Worm (Caenorhabditis elegans) whole organism, mixed stage, embryonic: ENCODE results near the gene scc-2.

ENCODE experiments used
- M03D4.4 ChIP-seq: sonication (generic microtip); optimal IDR thresholded peaks from 2 replicates; lab custom pipeline; 2017; ENCODE audit warnings: mild to moderate bottlenecking, missing genetic modification characterization, missing compliant biosample characterization
- bed-3 ChIP-seq: fragments of 200-800 bp; sonication (Bioruptor generic); optimal IDR thresholded peaks from 3 replicates; lab custom pipeline; 2018; ENCODE audit warnings: mild to moderate bottlenecking, missing genetic modification characterization, moderate library complexity, missing compliant biosample characterization
- blmp-1 ChIP-seq: fragments of 150-350 bp; optimal IDR thresholded peaks from 2 replicates; lab custom pipeline; 2014; ENCODE audit warnings: missing biosample characterization, missing genetic modification characterization
- ceh-39 ChIP-seq: fragments of 150-350 bp; optimal IDR thresholded peaks from 2 replicates; lab custom pipeline; 2014; ENCODE audit warnings: missing biosample characterization, missing genetic modification characterization
- ceh-43 ChIP-seq: fragments of 200-800 bp; sonication (Bioruptor generic); optimal IDR thresholded peaks from 2 replicates; lab custom pipeline; 2018; ENCODE audit warnings: mild to moderate bottlenecking, missing genetic modification characterization, moderate library complexity, missing compliant biosample characterization
- ces-1 ChIP-seq: fragments of 150-350 bp; optimal IDR thresholded peaks from 2 replicates; lab custom pipeline; 2014; ENCODE audit warnings: missing biosample characterization, missing genetic modification reagents, missing genetic modification characterization
- cnd-1 ChIP-seq: fragments of 200-800 bp; sonication (Bioruptor generic); optimal IDR thresholded peaks from 2 replicates; lab custom pipeline; 2018; ENCODE audit warnings: mild to moderate bottlenecking, missing genetic modification characterization, missing compliant biosample characterization
- drap-1 ChIP-seq: fragments of 200-800 bp; sonication (Bioruptor generic); optimal IDR thresholded peaks from 3 replicates; lab custom pipeline; 2018; ENCODE audit warnings: mild to moderate bottlenecking, missing genetic modification characterization, missing compliant biosample characterization
- elt-3 ChIP-seq: fragments of 150-350 bp; optimal IDR thresholded peaks from 2 replicates; lab custom pipeline; 2014; ENCODE audit warnings: missing biosample characterization, missing genetic modification characterization
- hlh-1 ChIP-seq: fragments of 150-350 bp; optimal IDR thresholded peaks from 2 replicates; lab custom pipeline; 2014; ENCODE audit warnings: missing biosample characterization, missing genetic modification reagents, missing genetic modification characterization
- lin-13 ChIP-seq: fragments of 150-350 bp; optimal IDR thresholded peaks from 2 replicates; lab custom pipeline; 2014; ENCODE audit warnings: missing biosample characterization, missing genetic modification characterization
- lsy-2 ChIP-seq: fragments of 150-350 bp; optimal IDR thresholded peaks from 2 replicates; lab custom pipeline; 2014; ENCODE audit warnings: missing biosample characterization, missing genetic modification characterization
- mab-5 ChIP-seq: fragments of 150-350 bp; optimal IDR thresholded peaks from 2 replicates; lab custom pipeline; 2014; ENCODE audit warnings: missing biosample characterization, missing genetic modification characterization
- mep-1 ChIP-seq: fragments of 150-350 bp; optimal IDR thresholded peaks from 2 replicates; lab custom pipeline; 2017; ENCODE audit warnings: missing biosample characterization, missing genetic modification reagents, missing genetic modification characterization, inconsistent platforms
- mls-2 ChIP-seq: sonication (generic microtip); optimal IDR thresholded peaks from 2 replicates; lab custom pipeline; 2016; ENCODE audit warnings: mild to moderate bottlenecking, missing genetic modification characterization, moderate library complexity, missing compliant biosample characterization
- nhr-12 ChIP-seq: fragments of 150-350 bp; optimal IDR thresholded peaks from 2 replicates; lab custom pipeline; 2014; ENCODE audit warnings: missing biosample characterization, missing genetic modification characterization
- nhr-2 ChIP-seq: fragments of 150-350 bp; optimal IDR thresholded peaks from 2 replicates; lab custom pipeline; 2014; ENCODE audit warnings: missing biosample characterization, missing genetic modification characterization
- nhr-237 ChIP-seq: fragments of 150-350 bp; optimal IDR thresholded peaks from 2 replicates; lab custom pipeline; 2014; ENCODE audit warnings: missing biosample characterization, missing genetic modification characterization
- nhr-28 ChIP-seq: fragments of 150-350 bp; optimal IDR thresholded peaks from 2 replicates; lab custom pipeline; 2014; ENCODE audit warnings: missing biosample characterization, missing genetic modification characterization
- nhr-76 ChIP-seq: sonication (generic microtip); optimal IDR thresholded peaks from 2 replicates; lab custom pipeline; 2017; ENCODE audit warnings: missing biosample characterization, missing genetic modification characterization
- pha-4 ChIP-seq: fragments of 150-350 bp; optimal IDR thresholded peaks from 2 replicates; lab custom pipeline; 2018; ENCODE audit warnings: missing biosample characterization, missing genetic modification reagents, missing genetic modification characterization
- sem-2 ChIP-seq: fragments of 200-800 bp; sonication (Bioruptor generic); optimal IDR thresholded peaks from 2 replicates; lab custom pipeline; 2018; ENCODE audit warnings: mild to moderate bottlenecking, missing genetic modification characterization, missing compliant biosample characterization
- sptf-1 ChIP-seq: sonication (generic microtip); optimal IDR thresholded peaks from 2 replicates; lab custom pipeline; 2017; ENCODE audit warnings: mild to moderate bottlenecking, missing genetic modification characterization, moderate library complexity, missing compliant biosample characterization
- tbx-8 ChIP-seq: fragments of 200-800 bp; sonication (Bioruptor generic); optimal IDR thresholded peaks from 2 replicates; lab custom pipeline; 2018; ENCODE audit warnings: mild to moderate bottlenecking, missing genetic modification characterization, moderate library complexity, missing compliant biosample characterization
- unc-120 ChIP-seq: sonication (generic microtip); optimal IDR thresholded peaks from 2 replicates; lab custom pipeline; 2017; ENCODE audit warnings: missing genetic modification characterization, missing compliant biosample characterization; ENCODE audit not compliant: poor library complexity, severe bottlenecking
- unc-39 ChIP-seq: fragments of 150-350 bp; optimal IDR thresholded peaks from 2 replicates; lab custom pipeline; 2014; ENCODE audit warnings: missing biosample characterization, missing genetic modification characterization
- unc-62 ChIP-seq: fragments of 150-350 bp; optimal IDR thresholded peaks from 2 replicates; lab custom pipeline; 2014; ENCODE audit warnings: missing biosample characterization, missing genetic modification reagents, missing genetic modification characterization
- zip-8 ChIP-seq: fragments of 150-350 bp; optimal IDR thresholded peaks from 2 replicates; lab custom pipeline; 2014; ENCODE audit warnings: missing biosample characterization, missing genetic modification characterization

Gene scc-2

ce11 chrII:208097-208496, 55.4 kb downstream of the scc-2 start:
- no peak for TF ChIP-seq nhr-76 (tag; lab: Kevin White, UChicago)
- no peak for TF ChIP-seq zip-8 (tag; lab: Kevin White, UChicago)
- TF ChIP-seq tbx-8 (GFP tag; lab: Kevin White, UChicago): no peak
- TF ChIP-seq hlh-1 (tag; lab: Kevin White, UChicago): no peak
- no peak for TF ChIP-seq ceh-43
- TF ChIP-seq unc-39: no peak
- TF ChIP-seq mep-1: no peak
- no peak for TF ChIP-seq mab-5 (tag; lab: Kevin White, UChicago)

- TF ChIP-seq nhr-28 (tag; lab: Kevin White, UChicago): no peak
- no peak for TF ChIP-seq lsy-2 (tag; lab: Kevin White, UChicago)
- no peak for TF ChIP-seq sptf-1 (tag; lab: Kevin White, UChicago)
- TF ChIP-seq cnd-1 (tag; lab: Kevin White, UChicago): no peak
- TF ChIP-seq zip-8 (tag; lab: Kevin White, UChicago): no peak
- TF ChIP-seq M03D4.4 (tag; lab: Kevin White, UChicago): no peak
- TF ChIP-seq lin-13 (tag; lab: Kevin White, UChicago): no peak
- TF ChIP-seq nhr-12 (tag; lab: Kevin White, UChicago): no peak
- TF ChIP-seq elt-3: no peak
- TF ChIP-seq drap-1: no peak
- no peak for TF ChIP-seq sem-2 (GFP tag; lab: Kevin White, UChicago)
- no peak for TF ChIP-seq unc-39
- TF ChIP-seq unc-62: no peak
- TF ChIP-seq blmp-1 (tag; lab: Kevin White, UChicago): no peak
- TF ChIP-seq tbx-8 (GFP tag; lab: Kevin White, UChicago): no peak
- no peak for TF ChIP-seq mep-1
- TF ChIP-seq pha-4 (tag; lab: Kevin White, UChicago): no peak
- TF ChIP-seq, all 35 proteins: peak for 0
Observed at ce11 chrII:196685-197084, 66.8 kb downstream of the scc-2 start, which contains the start of gene chs-2. Gene chs-2, plus strand, starts transcription at chrII:196985.

ce11 chrII:194458-194857, 69.0 kb downstream of the scc-2 start, which contains the start of gene abu-11:
Gene abu-11, minus strand, starts transcription at chrII:194558.
- no peak for TF ChIP-seq mep-1
- no peak for TF ChIP-seq sem-2 (GFP tag; lab: Kevin White, UChicago)
- no peak for TF ChIP-seq unc-120 (tag; lab: Kevin White, UChicago)

ce11 chrII:192584-192983, 70.9 kb downstream of the scc-2 start:
- TF ChIP-seq lin-13 (tag; lab: Kevin White, UChicago): no peak
- TF ChIP-seq unc-62: no peak
- no peak for TF ChIP-seq pha-4 (tag; lab: Kevin White, UChicago)
- TF ChIP-seq bed-3 (GFP tag; lab: Kevin White, UChicago): no peak
- no peak for TF ChIP-seq blmp-1 (tag; lab: Kevin White, UChicago)
- TF ChIP-seq nhr-237: no peak
- TF ChIP-seq cnd-1 (tag; lab: Kevin White, UChicago): no peak
- no peak for TF ChIP-seq sptf-1 (tag; lab: Kevin White, UChicago)
- TF ChIP-seq tbx-8 (GFP tag; lab: Kevin White, UChicago): no peak
- no peak for TF ChIP-seq mls-2
- no peak for TF ChIP-seq unc-120 (tag; lab: Kevin White, UChicago)
- no peak for TF ChIP-seq ces-1 (GFP tag; lab: Kevin White, UChicago)
- no peak for TF ChIP-seq ceh-39 (tag; lab: Kevin White, UChicago)
- no peak for TF ChIP-seq zip-8 (tag; lab: Kevin White, UChicago)
- no peak for TF ChIP-seq nhr-2 (tag; lab: Kevin White, UChicago)
